Fruit fly (Drosophila melanogaster) whole organism, larva: ENCODE measurements around the gene Cpsf73.

Source experiments
- noc ChIP-seq: fragments of 200-800 bp; sonication (Bioruptor generic); optimal IDR thresholded peaks from 3 replicates; lab custom pipeline; 2019; ENCODE audit warnings: missing biosample characterization, mild to moderate bottlenecking, missing genetic modification characterization, moderate library complexity

The Cpsf73 gene

dm6 chr3R:18667659-18668248 lies 4.4 kb upstream of the Cpsf73 start, which contains the start of gene CG31229:
TSS of gene CG31229 (plus strand) at chr3R:18667852.
- no peak for TF ChIP-seq noc (tag; lab: Kevin White, UChicago)

dm6 chr3R:18665061-18665460 lies 1.7 kb upstream of the Cpsf73 start, which contains the start of gene CG31231:
TSS of gene CG31231 (plus strand) at chr3R:18665361.
- no peak for TF ChIP-seq noc (tag; lab: Kevin White, UChicago)

DNA sequence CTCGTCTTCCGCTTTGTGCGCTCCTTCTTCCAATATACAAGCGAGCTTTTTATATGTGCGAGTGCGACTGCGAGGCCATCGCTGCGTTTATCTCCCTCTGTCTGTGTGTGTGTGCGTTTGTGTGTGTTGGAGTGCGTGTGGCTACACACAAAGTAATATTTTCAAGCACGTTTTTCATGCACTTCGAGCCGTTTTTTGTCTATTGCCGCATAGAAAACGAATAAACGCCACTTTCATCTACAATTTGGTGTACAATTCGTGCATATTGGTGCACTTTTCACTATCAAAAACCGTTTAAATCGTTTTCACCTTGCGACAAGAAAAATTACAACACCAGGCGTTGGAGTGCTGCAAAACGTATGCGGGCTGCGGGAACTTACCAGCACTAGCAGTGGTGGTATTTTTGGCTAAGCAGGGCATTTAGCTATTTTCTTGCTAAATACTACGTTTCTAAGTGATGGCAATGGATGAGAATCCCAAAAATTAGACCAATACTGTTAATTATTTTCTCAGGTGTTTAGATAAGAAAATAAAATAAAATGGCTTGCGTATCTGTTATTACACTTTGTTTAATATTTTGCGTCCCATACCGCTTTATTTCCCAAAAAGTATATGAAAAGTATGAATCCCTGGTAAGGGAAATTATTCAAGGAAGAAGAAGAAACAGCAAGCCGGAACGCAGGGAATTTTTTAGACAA lies 4.3 kb downstream of the Cpsf73 start, which contains the start of the genes CG31224 and CstF64:
CG31224 (minus strand) TSS at position 365 of the 698 bp plus-strand sequence.
CstF64 (plus strand) TSS at position 674 of the 698 bp plus-strand sequence.
- TF ChIP-seq noc (tag; lab: Kevin White, UChicago) = peak; percentile 74

- TF ChIP-seq noc (tag; lab: Kevin White, UChicago) = no peak
Observed at dm6 chr3R:18658380-18658944, 4.9 kb downstream of the Cpsf73 start.

dm6 chr3R:18643646-18644045 lies 19.7 kb downstream of the Cpsf73 start:
- TF ChIP-seq noc (tag; lab: Kevin White, UChicago) = no peak

dm6 chr3R:18641242-18641757 lies 22.1 kb downstream of the Cpsf73 start, which contains the start of gene CG14301:
TSS of gene CG14301 (minus strand) at chr3R:18641457.
- TF ChIP-seq noc (tag; lab: Kevin White, UChicago) = no peak

dm6 chr3R:18639662-18640061 lies 23.7 kb downstream of the Cpsf73 start:
- no peak for TF ChIP-seq noc (tag; lab: Kevin White, UChicago)

- no peak for TF ChIP-seq noc (tag; lab: Kevin White, UChicago)
Observed at dm6 chr3R:18633099-18633498, 30.3 kb downstream of the Cpsf73 start.

DNA sequence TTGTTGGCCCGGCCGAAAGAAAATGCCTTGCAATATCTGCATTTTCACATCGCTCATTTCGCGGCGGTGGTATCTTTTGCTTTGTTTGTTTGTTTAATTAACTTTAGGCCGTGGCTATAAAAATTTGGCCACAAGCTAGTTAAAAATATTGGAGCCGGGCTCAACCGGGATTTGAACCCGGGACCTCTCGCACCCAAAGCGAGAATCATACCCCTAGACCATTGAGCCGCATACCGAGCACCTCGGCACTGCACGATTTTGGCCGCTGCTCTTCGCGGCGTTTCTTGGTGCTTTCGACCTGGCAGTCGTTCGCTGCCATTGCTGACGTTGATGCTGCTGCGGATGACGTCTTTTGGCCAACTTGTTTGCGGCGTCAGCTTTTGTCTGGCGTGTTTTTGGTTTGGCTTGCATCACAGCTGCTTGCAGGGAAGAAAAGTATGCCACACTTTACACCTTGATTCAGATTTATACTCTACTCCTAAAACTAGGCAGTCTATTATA lies 35.0 kb downstream of the Cpsf73 start:
- TF ChIP-seq noc (tag; lab: Kevin White, UChicago) = no peak

- no peak for TF ChIP-seq noc (tag; lab: Kevin White, UChicago)
Observed at dm6 chr3R:18624541-18624940, 38.8 kb downstream of the Cpsf73 start.

DNA sequence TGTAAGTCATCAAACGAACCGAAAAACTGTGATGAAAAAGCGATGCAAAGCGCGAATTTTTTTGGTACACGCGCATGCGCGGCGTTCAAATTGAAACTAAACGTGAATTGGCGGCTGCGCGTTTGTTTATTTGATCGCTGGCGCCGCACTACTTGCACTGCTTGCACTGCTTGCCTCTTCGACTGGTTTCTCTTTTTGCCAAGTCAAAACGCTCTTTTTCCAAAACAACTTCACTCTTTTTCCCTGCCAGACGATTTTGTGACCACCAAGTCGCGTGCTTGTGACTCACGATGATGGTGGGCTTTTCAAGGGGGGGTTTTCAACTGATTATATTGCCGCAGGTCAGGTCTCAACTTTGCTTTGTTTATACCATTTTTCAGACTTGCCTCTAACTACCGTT lies 42.1 kb downstream of the Cpsf73 start, which contains the start of gene CG14304:
CG14304 (minus strand) TSS at position 98 of the 400 bp plus-strand sequence.
- no peak for TF ChIP-seq noc (tag; lab: Kevin White, UChicago)

- TF ChIP-seq noc (tag; lab: Kevin White, UChicago) = no peak
Observed at dm6 chr3R:18619451-18619942, 43.9 kb downstream of the Cpsf73 start.

DNA sequence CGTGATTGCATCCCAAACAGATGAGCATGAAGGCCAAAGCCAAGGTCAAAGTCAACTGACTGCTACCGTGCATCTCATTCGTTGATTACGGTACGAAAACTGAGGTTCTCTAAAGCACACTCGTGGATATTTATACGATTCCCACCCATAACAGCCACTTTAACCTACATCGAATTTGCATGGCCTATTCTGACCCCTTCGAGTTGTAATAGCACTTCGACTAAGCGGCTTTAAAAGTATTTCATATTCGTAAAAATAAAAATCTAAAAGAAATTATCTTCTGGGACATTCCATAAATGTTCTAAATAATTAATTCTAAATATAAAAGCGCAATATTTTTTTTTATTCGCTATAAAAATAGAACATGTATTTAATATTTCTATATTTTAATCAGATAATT lies 45.9 kb downstream of the Cpsf73 start, which contains the start of gene CG7695:
CG7695 (minus strand) TSS at position 101 of the 400 bp plus-strand sequence.
- no peak for TF ChIP-seq noc (tag; lab: Kevin White, UChicago)

- TF ChIP-seq noc (tag; lab: Kevin White, UChicago) = no peak
Observed at dm6 chr3R:18616007-18616406, 47.3 kb downstream of the Cpsf73 start.
